Worm (Caenorhabditis elegans): ENCODE measurements around the gene rpl-5.

Gene rpl-5

DNA sequence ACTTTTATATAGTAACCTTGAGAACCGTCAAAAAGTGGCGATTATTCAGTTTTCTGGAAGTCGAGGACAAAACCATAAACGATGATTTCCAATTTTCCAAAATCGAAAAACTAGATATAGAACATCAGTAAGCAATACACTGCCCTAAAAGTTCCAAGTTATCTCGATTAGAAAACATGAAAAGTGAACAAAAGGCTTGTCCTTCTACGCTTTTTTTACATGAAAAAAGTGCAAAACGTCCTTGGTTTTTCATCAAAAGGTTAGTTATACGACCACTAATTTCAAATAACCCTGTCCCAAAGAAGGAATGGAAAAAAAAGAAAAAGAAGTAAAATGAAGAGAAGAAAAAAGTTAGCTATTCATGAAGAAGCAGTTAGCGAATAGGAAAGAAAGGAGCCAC is 16.2 kb downstream of the rpl-5 start:
- TF ChIP-seq nhr-25 (tag; optimal IDR thresholded peaks at IDR 0.05; ENCODE audit: borderline replicate concordance, insufficient read depth) (peak; percentile 51), ztf-7 (tag; optimal IDR thresholded peaks at IDR 0.05) (no peak), aha-1 (tag) (peak; percentile 73)

DNA sequence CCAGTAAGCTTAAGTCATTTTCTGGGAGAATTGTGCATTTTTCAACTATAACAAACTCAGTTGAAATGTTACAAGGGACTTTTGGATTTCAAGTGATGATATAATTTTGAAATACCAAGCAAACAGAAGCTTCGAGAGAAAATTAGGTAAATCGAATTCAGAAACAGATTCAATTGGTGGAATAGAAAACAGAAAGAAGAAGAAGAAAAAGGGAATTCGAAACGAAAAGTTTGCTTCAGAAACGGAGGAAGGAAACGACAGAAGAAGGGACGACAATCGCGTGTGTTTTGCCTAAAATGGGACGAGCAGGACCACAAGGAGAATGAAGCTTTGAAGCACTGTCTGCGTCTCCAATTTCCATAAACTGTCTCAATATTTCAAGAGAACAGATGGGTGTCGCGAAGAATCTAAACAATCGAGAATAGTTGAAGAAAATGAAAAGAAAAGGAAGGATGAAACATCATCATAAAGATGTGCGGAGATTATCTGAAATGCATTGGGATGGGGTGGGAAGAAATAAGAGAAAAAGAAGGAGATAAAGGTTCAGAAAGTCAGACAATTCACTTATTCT is 18.0 kb downstream of the rpl-5 start:
- peak; percentile 86 for TF ChIP-seq ces-1 (GFP tag; optimal IDR thresholded peaks at IDR 0.05)
- peak; percentile 94 for TF ChIP-seq aha-1 (tag)
- no peak for TF ChIP-seq hmg-1.1 (GFP tag; IDR thresholded peaks at IDR 0.05)
- no peak for TF ChIP-seq nhr-102 (tag; optimal IDR thresholded peaks at IDR 0.05)
- TF ChIP-seq unc-62 (GFP tag; optimal IDR thresholded peaks at IDR 0.05 in 1 of 2), result peak in 1 of 2 experiments; percentile 85
- no peak for TF ChIP-seq unc-62 (tag; optimal IDR thresholded peaks at IDR 0.05)
- TF ChIP-seq fkh-10 (GFP tag; optimal IDR thresholded peaks at IDR 0.05), result peak; percentile 26
- TF ChIP-seq dve-1 (tag; optimal IDR thresholded peaks at IDR 0.05; ENCODE audit: insufficient read depth), result peak; percentile 13
- peak; percentile 8 to 14 for TF ChIP-seq lsy-2 (tag; optimal IDR thresholded peaks at IDR 0.05)

DNA sequence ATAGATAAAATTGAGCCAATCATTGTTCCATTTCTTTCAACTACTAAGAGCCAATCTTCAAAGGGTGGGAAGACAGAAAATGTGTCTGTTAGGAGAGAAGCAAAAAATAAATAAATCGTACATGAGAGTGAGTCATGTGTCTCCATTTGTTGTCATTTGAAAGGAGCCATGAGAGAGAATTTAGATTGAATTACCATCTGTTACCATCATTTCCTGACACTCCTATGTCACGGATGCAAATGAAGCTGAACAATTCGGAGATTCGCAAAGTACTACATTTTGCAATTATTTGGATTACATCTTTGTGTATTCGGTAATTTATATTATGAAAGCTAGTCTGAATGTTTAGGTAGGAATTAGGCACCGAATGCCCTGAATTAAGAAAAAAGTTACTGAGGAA is 18.7 kb downstream of the rpl-5 start:
- TF ChIP-seq ceh-62 (tag; optimal IDR thresholded peaks at IDR 0.05) (no peak), arid-1 (GFP tag; conservative IDR thresholded peaks at IDR 0.05) (no peak), nhr-11 (tag; optimal IDR thresholded peaks at IDR 0.05) (no peak), vab-7 (GFP tag; IDR thresholded peaks at IDR 0.05) (no peak), D1046.2 (GFP tag; IDR thresholded peaks at IDR 0.05) (no peak), zip-11 (GFP tag; IDR thresholded peaks at IDR 0.05) (no peak), hif-1 (tag; optimal IDR thresholded peaks at IDR 0.05) (no peak), aha-1 (tag) (peak; percentile 41), Y5F2A.4 (GFP tag; optimal IDR thresholded peaks at IDR 0.05) (no peak)

DNA sequence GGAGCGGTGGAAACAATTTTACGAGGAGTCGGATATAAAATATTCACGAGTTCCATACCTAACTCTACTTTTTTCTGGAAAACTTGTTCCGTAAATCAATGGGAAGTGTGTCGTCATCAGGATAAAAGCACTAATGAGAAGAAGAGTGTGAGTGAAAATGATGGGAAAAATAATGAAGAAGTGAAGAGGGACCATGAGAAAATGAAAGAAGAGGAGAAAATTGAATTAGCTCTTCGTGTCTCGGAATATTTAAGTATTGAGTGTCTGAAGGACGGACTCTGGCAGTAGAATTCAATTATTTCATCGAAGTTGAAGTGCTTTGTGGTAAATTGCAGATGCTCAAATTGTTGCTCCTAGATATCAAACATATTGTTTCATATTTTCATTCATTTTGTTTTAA is 19.5 kb downstream of the rpl-5 start:
- TF ChIP-seq nhr-6 (tag; optimal IDR thresholded peaks at IDR 0.05) (no peak), unc-62 (GFP tag; optimal IDR thresholded peaks at IDR 0.05 in 1 of 2) (peak in 1 of 2 experiments; percentile 91), unc-62 (tag; optimal IDR thresholded peaks at IDR 0.05) (no peak), aha-1 (tag) (peak; percentile 53), nhr-111 (GFP tag; optimal IDR thresholded peaks at IDR 0.05) (no peak), F49E8.2 (tag; optimal IDR thresholded peaks at IDR 0.05; ENCODE audit: borderline replicate concordance) (no peak), ces-1 (GFP tag; optimal IDR thresholded peaks at IDR 0.05) (peak; percentile 85), daf-16 (GFP tag; optimal IDR thresholded peaks at IDR 0.05) (no peak), daf-16 (tag; optimal IDR thresholded peaks at IDR 0.05) (no peak), daf-19 (GFP tag; conservative IDR thresholded peaks at IDR 0.05) (no peak), zfp-3 (GFP tag; conservative IDR thresholded peaks at IDR 0.05) (no peak)

DNA sequence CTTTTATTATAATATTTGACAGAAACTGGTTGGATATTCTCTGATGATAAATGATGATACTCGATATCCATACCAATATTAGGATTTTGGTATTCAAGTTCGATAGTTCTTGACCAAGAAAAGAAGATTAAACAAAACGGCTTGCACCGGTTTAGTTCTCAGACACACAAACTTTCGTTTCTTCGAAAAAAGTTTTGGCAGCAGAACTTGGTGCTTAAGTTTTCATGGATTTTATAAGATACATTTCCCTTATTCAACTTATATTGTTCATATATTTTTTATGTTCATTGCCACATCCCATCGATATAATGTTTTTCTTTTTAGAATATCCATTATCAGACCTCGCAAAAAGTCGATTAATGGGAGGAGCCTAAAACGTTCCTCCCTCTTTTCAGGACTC is 21.0 kb downstream of the rpl-5 start, which contains the start of gene aptf-4:
Gene aptf-4, plus strand, starts transcription at position 301 of the 400 bp plus-strand sequence.
- TF ChIP-seq mxl-3 (GFP tag; optimal IDR thresholded peaks at IDR 0.05), result no peak
- TF ChIP-seq nhr-11 (tag; optimal IDR thresholded peaks at IDR 0.05), result no peak
- no peak for TF ChIP-seq gei-8 (GFP tag; optimal IDR thresholded peaks at IDR 0.05)
- TF ChIP-seq nhr-102 (tag; optimal IDR thresholded peaks at IDR 0.05), result no peak
- TF ChIP-seq ZK546.5 (tag; optimal IDR thresholded peaks at IDR 0.05), result no peak

DNA sequence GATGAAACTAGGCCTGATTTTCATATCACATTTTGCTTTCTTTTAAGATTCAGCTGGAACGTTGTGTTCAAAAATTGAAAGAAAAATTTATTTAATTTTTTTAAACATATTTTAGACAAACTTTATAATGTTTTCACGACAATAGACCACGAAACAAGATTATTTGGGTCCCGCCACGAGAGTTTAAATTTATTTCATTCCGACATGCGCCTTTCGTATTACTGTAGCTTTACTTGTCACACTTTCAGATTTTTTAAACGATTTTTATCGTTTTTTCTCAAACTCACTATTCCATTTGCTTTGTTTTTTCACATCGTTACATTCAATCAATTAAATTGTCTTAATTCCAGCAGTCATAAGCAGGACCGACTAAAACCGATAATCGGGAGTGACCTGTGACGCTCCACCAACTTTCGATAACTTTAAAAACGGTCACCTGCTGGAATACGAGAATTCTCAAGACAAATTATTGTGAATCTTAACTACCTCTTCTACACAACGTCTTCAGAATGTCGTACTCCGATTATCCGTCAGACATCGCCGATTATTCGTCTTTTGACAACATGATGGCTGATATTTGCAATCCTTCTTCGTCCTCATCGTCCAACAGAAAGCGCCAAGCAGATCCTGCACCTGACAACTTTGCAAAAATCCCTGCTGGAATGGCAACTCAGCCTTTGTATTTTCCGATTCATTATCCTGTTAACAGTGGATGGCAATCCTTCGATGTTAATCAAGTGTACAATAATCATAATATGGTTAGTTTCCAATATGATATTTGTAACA is 24.3 kb downstream of the rpl-5 start, which contains the start of gene aptf-3:
Gene aptf-3, plus strand, starts transcription at position 351 of the 786 bp plus-strand sequence.
- no peak for TF ChIP-seq set-16 (GFP tag; IDR thresholded peaks at IDR 0.05)
- TF ChIP-seq unc-62 (GFP tag; optimal IDR thresholded peaks at IDR 0.05 in 1 of 2), result peak in 1 of 2 experiments; percentile 94
- no peak for TF ChIP-seq unc-62 (tag; optimal IDR thresholded peaks at IDR 0.05)
